Fruit fly (Drosophila melanogaster) Kc167 (cell line): ENCODE measurements around the gene bsk.

Experiments
- Myc ChIP-seq: fragments of >200 bp; optimal IDR thresholded peaks from 2 replicates; lab custom pipeline; 2017; ENCODE audit warnings: missing external identifiers
- Sin3A ChIP-seq: fragments of >200 bp; optimal IDR thresholded peaks from 2 replicates; lab custom pipeline; 2018; ENCODE audit warnings: missing external identifiers
- h ChIP-seq: fragments of >200 bp; optimal IDR thresholded peaks from 3 replicates; lab custom pipeline; 2018; ENCODE audit warnings: missing external identifiers
- insv ChIP-seq: fragments of >200 bp; optimal IDR thresholded peaks from 3 replicates; lab custom pipeline; 2018; ENCODE audit warnings: missing external identifiers
- psq ChIP-seq: fragments of >200 bp; optimal IDR thresholded peaks from 2 replicates; lab custom pipeline; 2017; ENCODE audit warnings: missing external identifiers
- ttk ChIP-seq: sonication (Bioruptor generic); optimal IDR thresholded peaks from 2 replicates; lab custom pipeline; 2017; ENCODE audit warnings: missing external identifiers

bsk gene

DNA sequence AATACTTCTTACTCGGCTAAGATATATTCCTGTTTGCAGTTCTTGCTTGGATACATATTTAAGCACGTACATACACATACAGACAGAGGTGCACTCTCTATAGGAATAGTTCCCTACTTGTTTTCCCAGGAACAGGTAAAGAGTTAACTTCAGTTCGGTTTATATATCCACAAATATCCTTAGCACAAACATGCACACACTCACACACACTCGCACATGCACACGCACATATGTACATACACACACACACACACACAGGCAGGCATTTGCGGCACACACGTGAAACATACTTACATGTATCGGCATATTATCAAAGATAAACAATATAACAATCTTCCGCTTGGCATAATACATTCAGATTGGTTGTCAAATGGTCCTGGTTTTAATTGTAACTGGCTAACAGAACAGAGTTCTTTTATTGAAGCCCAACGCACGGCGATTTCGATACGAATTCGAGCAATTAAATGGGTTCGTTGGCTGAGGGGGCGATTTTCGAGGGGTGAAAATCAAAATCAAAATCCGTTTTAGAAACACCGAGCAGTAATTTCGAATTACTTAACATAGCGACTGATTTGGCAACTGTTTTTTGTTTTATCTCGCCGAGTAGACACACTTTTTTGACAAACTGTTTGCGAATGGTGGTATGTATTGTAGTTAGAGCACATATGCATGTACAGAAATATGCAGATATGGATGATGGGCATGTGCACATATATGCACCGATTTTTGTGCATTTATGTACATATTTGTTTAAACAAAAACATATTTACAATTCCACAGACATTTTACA is 9.9 kb upstream of the bsk start:
- TF ChIP-seq insv (lab: Kevin White, UChicago), result no peak
- TF ChIP-seq h (lab: Kevin White, UChicago), result no peak
- no peak for TF ChIP-seq psq (lab: Kevin White, UChicago)
- TF ChIP-seq ttk (lab: Kevin White, UChicago), result no peak
- no peak for TF ChIP-seq Myc (lab: Kevin White, UChicago)
- TF ChIP-seq Sin3A (lab: Kevin White, UChicago), result no peak

DNA sequence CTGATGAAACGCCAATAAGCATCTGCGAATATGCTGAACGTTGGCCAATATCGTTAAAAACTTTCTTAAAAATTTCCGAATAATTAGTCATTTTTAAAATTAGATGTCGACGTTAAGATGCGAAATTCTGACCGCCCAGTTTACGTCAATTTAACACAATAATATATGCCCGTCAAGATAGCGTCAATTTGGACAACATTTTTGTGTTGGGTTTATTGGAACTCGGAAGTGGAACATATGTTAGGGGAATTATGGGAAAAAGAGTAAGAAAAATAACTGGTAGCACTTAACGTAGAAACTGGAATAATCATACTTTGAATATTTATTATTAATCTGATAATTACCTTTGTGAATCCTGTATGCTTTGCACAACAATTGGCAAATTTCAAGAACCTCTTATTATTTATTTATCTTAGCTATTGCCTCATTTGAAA is 5.4 kb upstream of the bsk start, which contains the start of gene CG5676:
Gene CG5676 (minus strand): TSS at position 167 of the 434 bp plus-strand sequence.
- TF ChIP-seq ttk (lab: Kevin White, UChicago) (no peak), Myc (lab: Kevin White, UChicago) (no peak), Sin3A (lab: Kevin White, UChicago) (no peak), psq (lab: Kevin White, UChicago) (no peak), insv (lab: Kevin White, UChicago) (no peak), h (lab: Kevin White, UChicago) (no peak)

DNA sequence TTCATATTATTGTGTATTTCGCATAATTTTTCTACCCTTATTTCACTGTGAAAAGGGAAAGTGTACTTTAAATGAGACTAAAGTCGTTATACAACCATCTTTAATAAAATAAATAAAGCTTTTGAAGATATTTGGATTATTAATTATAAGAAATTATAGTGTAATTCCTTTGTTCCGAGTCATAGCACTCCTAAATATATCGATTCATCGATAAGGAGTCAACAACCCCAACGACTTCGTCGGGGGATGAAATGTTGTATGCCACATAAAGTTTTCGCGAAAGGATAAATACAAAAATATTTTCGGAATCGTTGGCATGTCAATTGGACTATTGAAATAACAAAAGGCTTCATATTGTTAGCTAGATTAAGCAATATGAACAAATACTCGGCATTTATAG is 1.3 kb upstream of the bsk start, which contains the start of gene Ror:
Gene Ror (plus strand): TSS at position 252 of the 400 bp plus-strand sequence.
- no peak for TF ChIP-seq Sin3A (lab: Kevin White, UChicago)

DNA sequence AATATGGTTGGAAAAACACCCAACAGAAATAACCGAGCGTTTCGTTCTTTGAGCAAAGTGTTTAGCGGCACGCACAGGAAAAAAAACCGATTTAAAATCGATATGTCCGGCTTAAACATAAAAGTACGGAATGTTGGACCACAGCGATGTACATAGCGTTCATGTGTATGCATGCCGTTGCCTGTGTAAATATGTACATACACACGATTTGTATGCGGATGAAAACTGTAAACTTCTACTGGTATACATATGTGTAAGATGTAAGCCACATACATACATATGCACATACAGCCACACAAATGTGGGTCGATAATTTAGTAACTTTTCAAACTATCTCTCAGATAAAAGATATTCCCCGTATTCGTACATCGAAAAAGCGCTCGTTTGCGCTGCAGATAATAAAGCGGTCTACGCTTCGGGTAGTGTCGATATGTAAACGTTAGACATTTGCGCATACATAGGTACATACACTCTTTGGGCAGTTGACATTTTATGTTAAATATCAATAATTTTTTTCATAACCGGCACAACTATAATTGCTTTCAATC is 572 bp downstream of the bsk start:
- TF ChIP-seq insv (lab: Kevin White, UChicago) (no peak), psq (lab: Kevin White, UChicago) (no peak), Myc (lab: Kevin White, UChicago) (no peak)

DNA sequence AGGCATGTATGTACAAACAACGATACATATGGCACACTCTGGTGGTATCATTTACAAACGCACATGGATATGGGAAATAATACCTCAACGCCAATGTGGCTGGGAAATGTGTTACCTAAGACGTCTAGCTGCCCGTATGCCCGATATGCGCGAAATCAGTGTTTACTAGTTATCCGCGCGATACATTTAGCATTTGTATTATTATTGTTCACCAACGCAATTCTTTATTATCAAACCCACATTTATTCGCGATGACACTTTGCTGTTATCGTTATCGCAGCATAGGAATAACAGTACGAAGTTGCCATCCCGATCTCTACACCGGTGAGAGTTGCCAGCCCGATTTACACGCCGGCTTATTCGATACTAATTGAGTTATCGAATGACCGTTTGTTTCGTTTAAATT is 3.5 kb downstream of the bsk start, which contains the start of gene chico:
Gene chico (minus strand): TSS at position 294 of the 406 bp plus-strand sequence.
- TF ChIP-seq ttk (lab: Kevin White, UChicago), result no peak
- TF ChIP-seq h (lab: Kevin White, UChicago), result no peak
- TF ChIP-seq Myc (lab: Kevin White, UChicago), result no peak
- TF ChIP-seq insv (lab: Kevin White, UChicago), result no peak
- TF ChIP-seq psq (lab: Kevin White, UChicago), result no peak
- TF ChIP-seq Sin3A (lab: Kevin White, UChicago), result no peak

DNA sequence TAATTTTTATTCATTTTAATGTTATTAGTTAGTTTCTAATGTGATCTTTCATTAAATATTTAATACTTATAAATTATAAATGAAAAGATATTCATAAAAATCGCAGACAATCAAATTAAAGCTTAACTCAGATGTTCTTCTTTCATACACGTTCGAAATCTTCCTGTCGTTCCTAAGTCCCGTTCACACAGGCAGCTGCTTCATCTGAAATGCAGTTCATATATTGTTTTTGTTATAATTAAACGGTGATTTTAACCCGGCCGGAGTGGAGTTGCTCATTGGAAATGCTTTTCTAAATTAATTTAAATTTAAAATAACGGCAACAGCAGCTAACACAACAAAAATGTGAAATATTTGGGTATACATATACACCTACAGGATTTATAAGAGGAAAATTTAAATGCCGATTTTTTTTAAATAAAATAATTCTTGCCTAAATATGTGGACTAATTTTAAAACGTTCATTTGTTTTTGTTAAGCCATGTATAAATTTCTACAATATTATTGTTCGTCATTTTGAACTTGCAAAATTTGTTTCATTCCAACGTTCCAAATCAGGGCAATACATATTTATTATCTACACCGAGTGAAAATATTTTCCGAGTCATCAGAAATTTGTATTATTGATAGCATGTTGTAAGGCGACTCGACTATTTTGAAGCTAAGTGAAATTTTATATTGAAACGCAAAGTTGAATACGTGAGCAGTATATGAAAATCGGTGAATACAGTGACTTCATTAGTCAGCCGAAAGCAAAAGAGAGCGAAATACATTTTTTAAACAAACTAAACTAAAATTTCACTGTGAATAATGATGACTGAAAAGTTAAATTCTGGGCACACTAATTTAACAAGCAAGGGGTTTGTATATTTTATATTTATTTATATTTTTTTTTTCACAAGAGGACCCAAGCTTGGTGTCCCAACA is 11.3 kb downstream of the bsk start, which contains the start of gene me31B:
Gene me31B (plus strand): TSS at position 616 of the 927 bp plus-strand sequence.
- TF ChIP-seq h (lab: Kevin White, UChicago), result no peak

DNA sequence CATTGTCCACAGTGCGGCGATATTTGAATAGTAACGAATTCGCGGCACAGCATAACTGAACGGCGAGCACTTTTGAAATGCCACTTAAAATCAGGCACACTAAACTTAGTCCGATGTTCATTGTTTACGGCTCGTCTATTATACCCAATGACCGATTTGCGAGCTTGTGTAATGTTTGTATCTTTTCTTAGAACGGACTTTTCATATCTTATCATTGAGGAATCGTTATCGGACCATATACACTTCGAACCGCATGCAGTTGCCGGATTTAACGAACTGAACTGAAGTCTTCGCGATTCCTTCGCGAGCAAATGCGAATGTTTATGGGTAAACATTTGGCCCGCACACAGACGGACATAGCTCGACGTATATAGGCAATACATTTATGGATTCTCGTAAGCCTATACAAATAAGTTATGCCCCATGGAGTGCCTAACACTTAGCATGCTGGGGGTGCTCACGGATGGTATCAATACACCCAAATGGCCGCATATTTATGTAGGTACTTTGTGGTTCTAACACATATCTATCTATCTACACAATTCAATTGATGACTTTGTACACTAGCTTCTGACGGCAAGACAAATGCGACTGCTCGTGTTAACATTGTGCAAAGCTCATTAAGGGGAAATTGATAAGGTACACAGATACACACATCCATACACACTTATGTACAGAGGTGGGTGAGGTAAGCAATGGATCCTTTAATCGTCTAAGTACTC is 12.4 kb downstream of the bsk start, which contains the start of gene mthl15:
Gene mthl15 (minus strand): TSS at position 593 of the 722 bp plus-strand sequence.
- no peak for TF ChIP-seq Sin3A (lab: Kevin White, UChicago)

DNA sequence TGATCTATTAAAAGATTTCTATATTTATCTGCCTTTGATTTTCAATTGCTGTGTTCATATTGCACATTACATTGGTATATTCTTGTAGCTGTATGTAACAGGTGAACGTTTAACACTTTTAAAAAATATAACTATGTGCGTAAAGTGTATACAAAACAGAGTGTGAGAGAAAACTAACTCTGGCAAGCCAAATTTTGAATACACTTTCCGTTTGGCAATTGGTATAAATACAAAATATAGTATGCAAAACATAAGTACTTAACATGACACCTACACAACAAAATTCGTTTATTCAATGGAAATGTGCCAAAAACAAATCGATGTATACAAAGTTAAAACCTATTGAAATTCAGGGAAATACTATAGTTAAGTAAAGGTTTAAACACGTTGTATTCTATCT is 17.5 kb downstream of the bsk start:
- TF ChIP-seq Myc (lab: Kevin White, UChicago) (no peak), psq (lab: Kevin White, UChicago) (no peak), ttk (lab: Kevin White, UChicago) (no peak), insv (lab: Kevin White, UChicago) (no peak), h (lab: Kevin White, UChicago) (no peak), Sin3A (lab: Kevin White, UChicago) (no peak)

DNA sequence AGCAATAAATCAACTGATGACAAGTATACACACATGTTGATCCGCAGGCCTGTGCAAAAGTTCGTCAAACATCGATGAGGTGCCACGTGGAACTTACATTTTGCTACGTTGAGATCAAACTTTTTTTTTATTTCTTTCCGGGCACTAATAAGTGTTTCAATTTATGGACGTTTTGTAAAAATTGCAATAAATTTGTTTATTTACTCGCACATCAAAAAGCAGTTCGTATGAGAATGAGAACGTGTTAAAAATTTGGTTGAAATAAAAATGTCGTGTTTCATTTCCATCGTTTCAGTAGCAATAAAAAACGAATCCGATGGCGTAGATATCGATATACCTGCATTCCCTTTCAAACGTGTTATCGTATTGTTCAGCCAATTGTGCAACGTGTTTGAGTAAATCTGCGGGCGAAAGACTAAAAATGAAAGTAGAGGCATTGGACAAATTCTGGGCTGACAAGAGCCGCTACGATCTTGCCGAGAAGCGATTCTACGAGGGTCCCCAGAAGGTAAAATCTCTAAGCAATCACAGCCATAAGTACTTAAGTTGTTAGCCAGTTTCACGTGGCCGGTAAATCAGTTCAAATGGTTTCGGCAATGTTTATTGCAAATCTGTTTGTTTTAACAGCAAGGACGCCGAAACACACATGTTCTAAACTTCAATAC is 18.0 kb downstream of the bsk start, which contains the start of gene eEF1delta:
Gene eEF1delta (plus strand): TSS at position 356 of the 665 bp plus-strand sequence.
- TF ChIP-seq ttk (lab: Kevin White, UChicago) (no peak), Myc (lab: Kevin White, UChicago) (no peak), psq (lab: Kevin White, UChicago) (no peak), insv (lab: Kevin White, UChicago) (no peak), Sin3A (lab: Kevin White, UChicago) (no peak), h (lab: Kevin White, UChicago) (no peak)

DNA sequence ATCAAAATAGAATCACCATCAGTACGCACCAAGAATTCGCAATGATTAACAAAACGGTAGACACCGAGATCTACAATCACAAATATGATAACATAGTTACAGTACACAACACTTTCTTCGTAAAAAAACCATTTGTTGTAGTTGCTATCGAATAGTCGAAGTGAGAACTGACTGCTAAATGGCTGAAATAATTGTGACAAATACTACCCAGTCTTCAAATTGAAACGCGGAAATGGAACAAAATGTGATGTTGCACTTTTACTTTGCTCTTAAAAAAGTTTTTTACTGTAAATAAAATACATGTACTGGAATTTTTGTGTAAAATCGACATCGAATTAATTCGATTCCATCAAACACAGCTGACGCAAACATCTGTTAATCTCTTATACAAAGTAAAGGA is 18.8 kb downstream of the bsk start, which contains the start of gene ova:
Gene ova (minus strand): TSS at position 183 of the 400 bp plus-strand sequence.
- TF ChIP-seq insv (lab: Kevin White, UChicago) (no peak), Myc (lab: Kevin White, UChicago) (no peak), ttk (lab: Kevin White, UChicago) (no peak), Sin3A (lab: Kevin White, UChicago) (no peak), h (lab: Kevin White, UChicago) (no peak), psq (lab: Kevin White, UChicago) (no peak)
